Worm (Caenorhabditis elegans): ENCODE measurements around the gene ZC513.2.

DNA sequence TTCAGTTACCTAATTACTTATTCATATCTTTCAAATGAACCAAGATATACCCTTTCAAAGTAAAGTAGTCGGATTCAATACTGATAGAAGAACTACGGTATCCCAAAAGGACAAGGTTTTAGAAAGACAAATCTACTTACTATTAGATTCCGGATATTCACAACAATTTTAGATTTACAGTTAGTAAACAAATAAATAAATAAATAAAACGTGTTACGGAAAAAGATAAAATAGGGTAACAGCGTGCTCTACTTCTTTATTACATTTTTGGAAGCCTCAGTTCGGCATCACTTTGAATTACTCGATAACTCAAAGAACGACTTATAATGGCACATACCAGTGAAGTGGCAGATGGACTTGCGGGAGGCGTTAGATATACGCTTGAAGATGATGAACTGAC, 49.2 kb upstream of the ZC513.2 start, which contains the start of gene Y97E10AR.8:
- TF ChIP-seq K02D7.2 (tag; optimal IDR thresholded peaks at IDR 0.05) = no peak
- TF ChIP-seq ahr-1 (tag; optimal IDR thresholded peaks at IDR 0.05) = no peak
